Worm (Caenorhabditis elegans): Measurements from ENCODE around the gene T17A3.12.

DNA sequence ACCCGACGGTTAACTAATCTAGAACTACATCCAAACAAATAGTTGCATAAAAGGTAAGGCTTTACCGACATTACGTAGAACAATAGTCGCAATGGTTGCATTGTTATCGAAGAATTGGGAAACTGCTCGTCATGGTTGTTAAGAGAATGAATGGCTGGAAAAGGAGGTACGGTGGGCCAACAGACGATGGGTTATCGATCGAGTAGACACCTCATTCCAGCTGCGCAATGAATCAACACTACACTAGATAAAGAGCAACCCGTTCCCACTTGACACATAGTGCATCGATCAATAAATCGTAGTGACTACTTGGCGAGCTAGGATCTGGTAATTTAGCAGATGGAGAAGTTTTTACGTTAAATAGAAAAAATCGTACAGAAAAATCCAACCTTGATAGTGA is at the start of gene T17A3.12, which contains the start of gene fbxb-83:
- TF ChIP-seq lir-3 (tag; optimal IDR thresholded peaks at IDR 0.05; ENCODE audit: poor library complexity) (no peak), aha-1 (tag; optimal IDR thresholded peaks at IDR 0.05) (no peak)

Data from whole organism, L1 larva.